Worm (Caenorhabditis elegans): ENCODE measurements around the gene R08C7.4.

R08C7.4 gene

DNA sequence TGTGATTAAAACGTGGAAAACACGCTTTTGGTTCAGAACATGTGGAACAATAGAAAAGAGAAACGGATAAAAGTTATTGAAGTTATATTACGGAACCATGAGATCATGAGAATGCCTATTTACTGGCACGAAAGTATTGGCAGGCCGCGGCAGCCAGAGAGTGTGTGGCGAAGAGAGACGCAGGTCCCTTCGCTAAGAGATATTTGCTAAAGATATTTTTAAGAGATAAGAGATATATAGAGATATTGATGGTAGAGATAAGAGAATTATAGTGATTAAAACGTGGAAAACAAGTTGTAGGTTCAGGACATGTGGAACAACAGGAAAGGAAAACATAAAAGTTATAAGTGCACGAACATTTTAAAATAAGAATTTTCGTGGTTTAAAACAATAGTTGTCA, 3.0 kb downstream of the R08C7.4 start:
- TF ChIP-seq cnd-1 (tag; optimal IDR thresholded peaks at IDR 0.05) (no peak), elt-1 (tag; optimal IDR thresholded peaks at IDR 0.05; ENCODE audit: borderline replicate concordance, insufficient read depth) (peak; percentile 92), mep-1 (tag; optimal IDR thresholded peaks at IDR 0.05) (no peak), ham-2 (GFP tag; optimal IDR thresholded peaks at IDR 0.05) (peak; percentile 56)

DNA sequence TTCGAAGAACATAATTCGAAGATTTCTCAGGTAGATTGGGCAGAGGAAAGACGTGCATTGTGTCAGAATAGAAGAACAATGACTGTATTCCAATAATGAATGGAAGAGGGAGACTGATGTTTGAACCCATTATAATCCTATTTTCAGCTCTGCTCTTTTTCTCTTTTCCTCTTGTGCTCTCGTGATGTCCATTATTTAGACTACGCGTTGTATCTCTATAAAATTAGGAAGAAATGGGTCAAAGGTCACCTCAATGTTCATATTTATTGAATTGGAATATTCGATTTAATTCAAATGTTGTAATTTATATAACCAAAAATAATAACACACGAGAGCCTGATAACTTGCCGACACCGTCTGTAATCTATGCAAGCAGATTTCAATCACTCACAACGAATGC, 4.4 kb downstream of the R08C7.4 start, which contains the start of gene fbxb-74:
Gene fbxb-74, minus strand, starts transcription at position 101 of the 400 bp plus-strand sequence.
- TF ChIP-seq M03D4.4 (tag; optimal IDR thresholded peaks at IDR 0.05), result no peak
- TF ChIP-seq lin-13 (tag; optimal IDR thresholded peaks at IDR 0.05), result no peak
- no peak for TF ChIP-seq ham-2 (GFP tag; optimal IDR thresholded peaks at IDR 0.05)

DNA sequence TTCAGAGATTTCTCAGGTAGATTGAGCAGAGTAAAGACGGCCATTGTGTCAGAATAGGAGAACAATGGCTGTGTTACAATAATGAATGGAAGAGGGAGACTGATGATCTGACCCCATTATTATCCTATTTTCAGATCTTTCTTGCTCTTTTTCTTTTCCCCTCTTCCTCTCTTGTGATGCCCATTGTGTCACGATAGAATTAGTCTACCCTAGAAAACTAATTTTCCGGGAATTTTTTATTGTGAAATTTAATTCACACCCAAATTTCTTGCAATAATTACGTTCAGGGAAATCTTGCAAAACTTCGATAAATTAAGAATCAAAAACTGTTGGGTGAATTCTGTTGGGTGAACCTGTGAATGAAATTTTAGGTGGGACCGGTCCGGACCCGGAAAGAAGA, 6.2 kb downstream of the R08C7.4 start, which contains the start of gene fbxb-75:
Gene fbxb-75, minus strand, starts transcription at position 101 of the 400 bp plus-strand sequence.
- peak; percentile 28 for TF ChIP-seq elt-1 (tag; optimal IDR thresholded peaks at IDR 0.05; ENCODE audit: borderline replicate concordance, insufficient read depth)
- no peak for TF ChIP-seq flh-1 (GFP tag; optimal IDR thresholded peaks at IDR 0.05)
- no peak for TF ChIP-seq nhr-28 (tag; optimal IDR thresholded peaks at IDR 0.05)
- TF ChIP-seq nhr-12 (tag; optimal IDR thresholded peaks at IDR 0.05), result no peak
- no peak for TF ChIP-seq ceh-83 (GFP tag; optimal IDR thresholded peaks at IDR 0.05)
- TF ChIP-seq tbx-8 (GFP tag; optimal IDR thresholded peaks at IDR 0.05), result no peak
- no peak for TF ChIP-seq mls-2 (tag; optimal IDR thresholded peaks at IDR 0.05)
- TF ChIP-seq cnd-1 (tag; optimal IDR thresholded peaks at IDR 0.05), result no peak

DNA sequence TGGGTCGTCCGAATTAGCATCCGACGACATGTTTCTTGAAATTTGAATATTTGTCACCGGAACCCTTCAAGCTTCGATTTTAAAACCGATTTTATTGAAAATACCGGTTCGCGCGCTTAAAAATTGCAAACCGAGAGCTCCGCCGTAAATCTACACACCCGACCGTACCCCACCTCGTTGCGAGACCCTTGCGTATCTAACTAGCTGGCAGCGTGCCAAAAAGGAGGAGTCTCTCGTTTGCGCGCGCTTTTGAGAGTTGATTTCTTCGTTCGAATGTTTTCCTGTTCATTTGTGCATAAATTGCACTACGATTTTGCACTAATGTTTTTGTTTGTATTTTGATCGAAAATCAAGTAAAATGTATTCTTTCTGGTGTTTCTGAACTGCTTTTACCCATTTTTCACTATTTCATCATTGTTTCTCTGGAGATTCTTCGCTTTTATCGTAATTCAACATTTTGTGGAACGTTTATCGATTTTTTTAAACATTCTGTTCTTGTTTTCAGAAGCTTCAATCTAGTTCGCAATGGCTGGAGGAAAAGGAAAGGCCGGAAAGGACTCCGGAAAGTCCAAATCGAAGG, 11.0 kb downstream of the R08C7.4 start, which contains the start of the genes wapl-1 and htz-1:
Gene wapl-1, minus strand, starts transcription at position 30 of the 580 bp plus-strand sequence.
Gene htz-1, plus strand, starts transcription at position 506 of the 580 bp plus-strand sequence.
- TF ChIP-seq nhr-237 (tag; optimal IDR thresholded peaks at IDR 0.05) (peak; percentile 87), ceh-39 (tag; optimal IDR thresholded peaks at IDR 0.05) (peak; percentile 90), ham-2 (GFP tag; optimal IDR thresholded peaks at IDR 0.05) (no peak), ceh-83 (GFP tag; optimal IDR thresholded peaks at IDR 0.05) (peak; percentile 33), cnd-1 (tag; optimal IDR thresholded peaks at IDR 0.05) (peak; percentile 44), pha-4 (tag; optimal IDR thresholded peaks at IDR 0.05) (peak; percentile 96), unc-120 (tag; optimal IDR thresholded peaks at IDR 0.05; ENCODE audit: poor library complexity, severe bottlenecking) (peak; percentile 46), elt-3 (tag; optimal IDR thresholded peaks at IDR 0.05) (no peak), bed-3 (GFP tag; optimal IDR thresholded peaks at IDR 0.05) (no peak), hlh-1 (tag; optimal IDR thresholded peaks at IDR 0.05) (peak; percentile 67), nhr-2 (tag; optimal IDR thresholded peaks at IDR 0.05) (peak; percentile 63), blmp-1 (tag; optimal IDR thresholded peaks at IDR 0.05) (no peak), sptf-1 (tag; optimal IDR thresholded peaks at IDR 0.05) (peak; percentile 61), nhr-76 (tag; optimal IDR thresholded peaks at IDR 0.05) (no peak), lin-32 (GFP tag; optimal IDR thresholded peaks at IDR 0.05) (peak; percentile 30), lin-13 (tag; optimal IDR thresholded peaks at IDR 0.05) (peak; percentile 96), ces-1 (GFP tag; optimal IDR thresholded peaks at IDR 0.05) (peak; percentile 70), unc-62 (GFP tag; optimal IDR thresholded peaks at IDR 0.05) (peak; percentile 78), mep-1 (tag; optimal IDR thresholded peaks at IDR 0.05) (peak; percentile 96), mls-2 (tag; optimal IDR thresholded peaks at IDR 0.05) (peak; percentile 52), M03D4.4 (tag; optimal IDR thresholded peaks at IDR 0.05) (no peak), lsy-2 (tag; optimal IDR thresholded peaks at IDR 0.05) (peak; percentile 99), drap-1 (GFP tag; optimal IDR thresholded peaks at IDR 0.05) (peak; percentile 32)

DNA sequence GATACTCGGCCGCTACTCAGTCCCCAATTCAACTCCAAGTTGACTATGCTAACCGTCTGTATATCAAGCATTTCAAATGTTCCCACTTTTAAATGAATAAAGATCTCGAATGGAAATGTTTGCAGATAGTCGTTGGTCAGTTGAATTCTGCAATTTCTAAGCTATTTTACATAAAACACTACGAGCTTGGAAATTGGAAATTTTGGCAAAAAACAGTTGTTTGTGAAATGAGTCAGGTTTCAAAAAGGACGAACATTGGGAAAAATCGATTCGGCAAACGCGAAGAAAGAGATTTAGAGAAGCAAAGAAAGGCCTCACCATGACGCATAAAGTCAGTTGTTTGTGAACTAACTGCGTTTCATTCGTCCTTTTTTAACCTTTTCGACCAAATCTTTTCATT, 12.1 kb downstream of the R08C7.4 start:
- TF ChIP-seq flh-1 (GFP tag; optimal IDR thresholded peaks at IDR 0.05), result no peak
- peak; percentile 40 for TF ChIP-seq ces-1 (GFP tag; optimal IDR thresholded peaks at IDR 0.05)
- peak; percentile 10 for TF ChIP-seq hlh-1 (tag; optimal IDR thresholded peaks at IDR 0.05)
- peak; percentile 3 for TF ChIP-seq unc-120 (tag; optimal IDR thresholded peaks at IDR 0.05; ENCODE audit: poor library complexity, severe bottlenecking)
- peak; percentile 6 for TF ChIP-seq lsy-2 (tag; optimal IDR thresholded peaks at IDR 0.05)
- TF ChIP-seq sem-2 (GFP tag; optimal IDR thresholded peaks at IDR 0.05), result no peak

DNA sequence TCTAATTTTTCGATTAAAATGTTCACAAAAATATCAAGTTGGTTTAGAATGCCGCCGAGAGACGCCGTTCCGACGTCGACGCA, 12.3 kb downstream of the R08C7.4 start, which contains the start of gene chat-1:
Gene chat-1, plus strand, starts transcription at position 48 of the 83 bp plus-strand sequence.
- no peak for TF ChIP-seq nhr-2 (tag; optimal IDR thresholded peaks at IDR 0.05)
- TF ChIP-seq hlh-1 (tag; optimal IDR thresholded peaks at IDR 0.05), result no peak
- no peak for TF ChIP-seq nhr-237 (tag; optimal IDR thresholded peaks at IDR 0.05)
- no peak for TF ChIP-seq M03D4.4 (tag; optimal IDR thresholded peaks at IDR 0.05)
- no peak for TF ChIP-seq flh-1 (GFP tag; optimal IDR thresholded peaks at IDR 0.05)
- TF ChIP-seq nhr-76 (tag; optimal IDR thresholded peaks at IDR 0.05), result no peak
- TF ChIP-seq unc-62 (GFP tag; optimal IDR thresholded peaks at IDR 0.05), result no peak
- no peak for TF ChIP-seq elt-3 (tag; optimal IDR thresholded peaks at IDR 0.05)
